Comparison of ENCODE assay signal across 4 fruit fly cellular contexts in the genomic region with DNA sequence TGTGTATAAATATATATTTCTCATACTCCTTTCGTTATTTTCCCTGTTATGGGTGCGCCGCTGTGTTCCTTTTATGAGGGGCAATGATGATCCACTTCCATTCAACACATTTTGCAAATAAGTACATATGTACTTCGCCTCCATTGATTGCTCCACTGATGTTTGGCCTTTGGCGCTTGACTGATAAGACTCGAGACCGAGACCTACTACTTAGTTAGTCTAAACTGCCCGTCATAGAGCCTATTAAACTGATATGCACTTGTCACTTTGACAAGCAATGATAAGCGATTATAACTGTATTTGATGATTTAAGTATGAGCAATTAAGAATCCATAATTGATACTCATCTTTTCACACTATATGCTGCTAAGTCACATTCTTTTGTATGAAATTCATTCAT.
TF ChIP-seq lines count a peak whose summit lies in the region.

No protein-coding gene starts in this region.

- TF ChIP-seq CTCF in whole organism, embryonic (GFP tag; optimal IDR thresholded peaks at IDR 0.05; lab: Kevin White, UChicago): no peak

TF ChIP-seq in whole organism, adult, 20 proteins besides CTCF, POLR2A, EP300 and RAD21:
- TF ChIP-seq cic (GFP tag; optimal IDR thresholded peaks at IDR 0.05; lab: Kevin White, UChicago) (peak; percentile 83), ovo (GFP tag; optimal IDR thresholded peaks at IDR 0.05; lab: Kevin White, UChicago) (no peak), tj (GFP tag; optimal IDR thresholded peaks at IDR 0.05; lab: Kevin White, UChicago) (no peak), CG7045 (GFP tag; optimal IDR thresholded peaks at IDR 0.05; lab: Kevin White, UChicago) (no peak), CG12768 (GFP tag; optimal IDR thresholded peaks at IDR 0.05; lab: Kevin White, UChicago) (no peak), CG33017 (tag; optimal IDR thresholded peaks at IDR 0.05; lab: Kevin White, UChicago) (no peak), cnc (optimal IDR thresholded peaks at IDR 0.05; lab: Kevin White, UChicago) (peak in 1 of 2 experiments; percentile 5), toe (GFP tag; optimal IDR thresholded peaks at IDR 0.05; lab: Kevin White, UChicago) (no peak), Hr96 (GFP tag; optimal IDR thresholded peaks at IDR 0.05; lab: Kevin White, UChicago) (no peak), CG14711 (tag; optimal IDR thresholded peaks at IDR 0.05; lab: Kevin White, UChicago) (no peak)
TF ChIP-seq in whole organism, adult: peak in this region for 2.

TF ChIP-seq in whole organism, embryonic, 481 proteins besides CTCF, POLR2A, EP300 and RAD21 (continues in another document):
- TF ChIP-seq sug (tag; optimal IDR thresholded peaks at IDR 0.05; lab: Kevin White, UChicago): peak; percentile 32
- peak; percentile 15 for TF ChIP-seq CG34376 (GFP tag; optimal IDR thresholded peaks at IDR 0.05; lab: Kevin White, UChicago)
- no peak for TF ChIP-seq CG9437 (GFP tag; optimal IDR thresholded peaks at IDR 0.05; lab: Kevin White, UChicago)
- TF ChIP-seq NFAT (GFP tag; IDR thresholded peaks at IDR 0.05; lab: Robert Waterston, UW): no peak
- peak; percentile 21 for TF ChIP-seq sens (GFP tag; lab: Kevin White, UChicago)
- TF ChIP-seq Mrtf (GFP tag; IDR thresholded peaks at IDR 0.05; lab: Robert Waterston, UW): no peak
- no peak for TF ChIP-seq D19B (GFP tag; optimal IDR thresholded peaks at IDR 0.05; lab: Kevin White, UChicago)
- peak; percentile 90 for TF ChIP-seq exex (tag; optimal IDR thresholded peaks at IDR 0.05; lab: Kevin White, UChicago)
- TF ChIP-seq Abd-B (GFP tag; optimal IDR thresholded peaks at IDR 0.05; lab: Kevin White, UChicago): no peak
- no peak for TF ChIP-seq CG5245 (GFP tag; optimal IDR thresholded peaks at IDR 0.05; lab: Kevin White, UChicago)
- no peak for TF ChIP-seq dmrt11E (tag; optimal IDR thresholded peaks at IDR 0.05; lab: Kevin White, UChicago)
- no peak for TF ChIP-seq slou (GFP tag; optimal IDR thresholded peaks at IDR 0.05; lab: Kevin White, UChicago)
- TF ChIP-seq chif (GFP tag; optimal IDR thresholded peaks at IDR 0.05; lab: Kevin White, UChicago): no peak
- no peak for TF ChIP-seq CG2120 (GFP tag; optimal IDR thresholded peaks at IDR 0.05; lab: Kevin White, UChicago)
- TF ChIP-seq CG9932 (GFP tag; IDR thresholded peaks at IDR 0.05; lab: Robert Waterston, UW): no peak
- peak; percentile 65 for TF ChIP-seq mirr (GFP tag; optimal IDR thresholded peaks at IDR 0.05; lab: Kevin White, UChicago)
- TF ChIP-seq Nf-YC (tag; optimal IDR thresholded peaks at IDR 0.05; lab: Kevin White, UChicago): no peak
- TF ChIP-seq PHDP (tag; optimal IDR thresholded peaks at IDR 0.05; lab: Kevin White, UChicago): no peak
- no peak for TF ChIP-seq vvl (GFP tag; IDR thresholded peaks at IDR 0.05; lab: Robert Waterston, UW)
- no peak for TF ChIP-seq Atf6 (GFP tag; IDR thresholded peaks at IDR 0.05; lab: Robert Waterston, UW)
- no peak for TF ChIP-seq CG8281 (tag; optimal IDR thresholded peaks at IDR 0.05; lab: Kevin White, UChicago)
- no peak for TF ChIP-seq gcm2 (GFP tag; optimal IDR thresholded peaks at IDR 0.05; lab: Kevin White, UChicago)
- TF ChIP-seq fd3F (GFP tag; optimal IDR thresholded peaks at IDR 0.05; lab: Kevin White, UChicago): no peak
- no peak for TF ChIP-seq CG7745 (tag; optimal IDR thresholded peaks at IDR 0.05; lab: Kevin White, UChicago)
- no peak for TF ChIP-seq C15 (GFP tag; IDR thresholded peaks at IDR 0.05; lab: Robert Waterston, UW)
- TF ChIP-seq oc (tag; optimal IDR thresholded peaks at IDR 0.05; lab: Kevin White, UChicago): no peak
- no peak for TF ChIP-seq mam (GFP tag; optimal IDR thresholded peaks at IDR 0.05; lab: Kevin White, UChicago)
- TF ChIP-seq CG1233 (GFP tag; optimal IDR thresholded peaks at IDR 0.05; lab: Kevin White, UChicago): no peak

TF ChIP-seq in whole organism, prepupa, 60 proteins besides CTCF, POLR2A, EP300 and RAD21:
- TF ChIP-seq Smox (GFP tag; optimal IDR thresholded peaks at IDR 0.05; lab: Kevin White, UChicago) (no peak), svp (GFP tag; lab: Kevin White, UChicago) (peak; percentile 70), vri (GFP tag; optimal IDR thresholded peaks at IDR 0.05; lab: Kevin White, UChicago) (peak; percentile 5)

TF ChIP-seq in whole organism, wandering third instar larva, 38 proteins besides CTCF, POLR2A, EP300 and RAD21:
- TF ChIP-seq GATAd (GFP tag; optimal IDR thresholded peaks at IDR 0.05; lab: Kevin White, UChicago) (no peak), jim (GFP tag; optimal IDR thresholded peaks at IDR 0.05; lab: Kevin White, UChicago) (no peak), Myc (optimal IDR thresholded peaks at IDR 0.05; lab: Kevin White, UChicago) (no peak), br (GFP tag; optimal IDR thresholded peaks at IDR 0.05; lab: Kevin White, UChicago) (no peak), dsf (GFP tag; optimal IDR thresholded peaks at IDR 0.05; lab: Kevin White, UChicago; ENCODE audit: borderline replicate concordance) (no peak), CrebA (GFP tag; optimal IDR thresholded peaks at IDR 0.05; lab: Kevin White, UChicago; ENCODE audit: borderline replicate concordance) (no peak), CG32264 (GFP tag; optimal IDR thresholded peaks at IDR 0.05; lab: Kevin White, UChicago) (no peak), Jra (GFP tag; optimal IDR thresholded peaks at IDR 0.05; lab: Kevin White, UChicago) (no peak), lola (GFP tag; optimal IDR thresholded peaks at IDR 0.05; lab: Kevin White, UChicago) (no peak), woc (GFP tag; optimal IDR thresholded peaks at IDR 0.05; lab: Kevin White, UChicago) (no peak), rgr (GFP tag; optimal IDR thresholded peaks at IDR 0.05; lab: Kevin White, UChicago) (no peak), psq (GFP tag; optimal IDR thresholded peaks at IDR 0.05; lab: Kevin White, UChicago) (no peak), Hr83 (GFP tag; optimal IDR thresholded peaks at IDR 0.05; lab: Kevin White, UChicago; ENCODE audit: poor library complexity, severe bottlenecking) (peak; percentile 27), Mio (GFP tag; optimal IDR thresholded peaks at IDR 0.05; lab: Kevin White, UChicago) (no peak), Hnf4 (GFP tag; optimal IDR thresholded peaks at IDR 0.05; lab: Kevin White, UChicago) (peak; percentile 13), foxo (GFP tag; optimal IDR thresholded peaks at IDR 0.05; lab: Kevin White, UChicago) (no peak), fru (GFP tag; optimal IDR thresholded peaks at IDR 0.05; lab: Kevin White, UChicago) (no peak), ey (GFP tag; optimal IDR thresholded peaks at IDR 0.05; lab: Kevin White, UChicago) (no peak)
